Worm (Caenorhabditis elegans): Measurements from ENCODE around the gene Y81G3A.6.
"Not testable (repeated sequence)": the region's sequence is repeated elsewhere in the genome, so short reads cannot be mapped to it uniquely, and the experiment has no call there.

Gene Y81G3A.6

DNA sequence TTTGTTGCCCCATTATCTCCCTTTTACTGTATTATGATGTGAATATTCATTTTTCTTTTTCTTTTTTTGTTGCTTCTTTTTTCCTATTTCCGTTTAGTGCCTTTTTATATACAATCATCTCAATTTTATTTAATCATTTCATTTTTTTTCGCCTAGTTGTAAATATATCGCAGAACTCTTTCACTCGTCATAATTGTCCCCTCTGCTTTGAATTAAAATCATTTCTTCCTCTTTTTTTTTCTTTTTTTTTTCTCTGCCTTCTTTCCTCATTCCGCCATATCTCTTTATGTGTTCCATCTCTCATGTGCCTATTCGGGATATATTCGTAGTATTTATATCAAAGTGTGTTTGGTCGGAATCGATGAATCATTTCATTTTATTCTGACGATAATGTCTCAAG, 8.8 kb upstream of the Y81G3A.6 start, which contains the start of gene Y81G3A.4:
Gene Y81G3A.4, plus strand, starts transcription at position 301 of the 400 bp plus-strand sequence.
- no peak for TF ChIP-seq T22C8.4 (GFP tag; IDR thresholded peaks at IDR 0.05)
- TF ChIP-seq ztf-29 (GFP tag; IDR thresholded peaks at IDR 0.05): no peak
- TF ChIP-seq med-1 (GFP tag; optimal IDR thresholded peaks at IDR 0.05; ENCODE audit: insufficient read depth): no peak
- TF ChIP-seq klf-2 (GFP tag; conservative IDR thresholded peaks at IDR 0.05): no peak
- no peak for TF ChIP-seq cog-1 (tag; optimal IDR thresholded peaks at IDR 0.05)
- no peak for TF ChIP-seq ztf-23 (GFP tag; IDR thresholded peaks at IDR 0.05)
- no peak for TF ChIP-seq flt-1 (GFP tag; IDR thresholded peaks at IDR 0.05)
- TF ChIP-seq tab-1 (GFP tag; IDR thresholded peaks at IDR 0.05): no peak
- no peak for TF ChIP-seq ref-1 (GFP tag; conservative IDR thresholded peaks at IDR 0.05)

- TF ChIP-seq med-1 (GFP tag; optimal IDR thresholded peaks at IDR 0.05; ENCODE audit: insufficient read depth) (no peak), klf-2 (GFP tag; conservative IDR thresholded peaks at IDR 0.05) (no peak), tab-1 (GFP tag; IDR thresholded peaks at IDR 0.05) (no peak), ztf-29 (GFP tag; IDR thresholded peaks at IDR 0.05) (no peak), flt-1 (GFP tag; IDR thresholded peaks at IDR 0.05) (no peak), T22C8.4 (GFP tag; IDR thresholded peaks at IDR 0.05) (no peak), cog-1 (tag; optimal IDR thresholded peaks at IDR 0.05) (no peak), ztf-23 (GFP tag; IDR thresholded peaks at IDR 0.05) (no peak)
These were observed 3.6 kb upstream of the Y81G3A.6 start for ce11 chrII:13085951-13086350.

- no peak for TF ChIP-seq T22C8.4 (GFP tag; IDR thresholded peaks at IDR 0.05)
- TF ChIP-seq cog-1 (tag; optimal IDR thresholded peaks at IDR 0.05): no peak
- no peak for TF ChIP-seq ztf-29 (GFP tag; IDR thresholded peaks at IDR 0.05)
- TF ChIP-seq ztf-23 (GFP tag; IDR thresholded peaks at IDR 0.05): no peak
- no peak for TF ChIP-seq ref-1 (GFP tag; conservative IDR thresholded peaks at IDR 0.05)
- no peak for TF ChIP-seq tab-1 (GFP tag; IDR thresholded peaks at IDR 0.05)
- no peak for TF ChIP-seq klf-2 (GFP tag; conservative IDR thresholded peaks at IDR 0.05)
- TF ChIP-seq flt-1 (GFP tag; IDR thresholded peaks at IDR 0.05): no peak
- no peak for TF ChIP-seq med-1 (GFP tag; optimal IDR thresholded peaks at IDR 0.05; ENCODE audit: insufficient read depth)
These were observed 1.5 kb upstream of the Y81G3A.6 start, which contains the start of the genes Y81G3A.1 and gcn-2 for ce11 chrII:13083752-13084214. Gene Y81G3A.1, minus strand, starts transcription at chrII:13083926. Gene gcn-2, plus strand, starts transcription at chrII:13084164.

- TF ChIP-seq ref-1 (GFP tag; conservative IDR thresholded peaks at IDR 0.05); ztf-29 (GFP tag; IDR thresholded peaks at IDR 0.05); ztf-23 (GFP tag; IDR thresholded peaks at IDR 0.05): not testable (repeated sequence)
These were observed 1.7 kb downstream of the Y81G3A.6 start, which contains the start of gene Y81G3A.2 for ce11 chrII:13080607-13081006. Gene Y81G3A.2, plus strand, starts transcription at chrII:13080907.

DNA sequence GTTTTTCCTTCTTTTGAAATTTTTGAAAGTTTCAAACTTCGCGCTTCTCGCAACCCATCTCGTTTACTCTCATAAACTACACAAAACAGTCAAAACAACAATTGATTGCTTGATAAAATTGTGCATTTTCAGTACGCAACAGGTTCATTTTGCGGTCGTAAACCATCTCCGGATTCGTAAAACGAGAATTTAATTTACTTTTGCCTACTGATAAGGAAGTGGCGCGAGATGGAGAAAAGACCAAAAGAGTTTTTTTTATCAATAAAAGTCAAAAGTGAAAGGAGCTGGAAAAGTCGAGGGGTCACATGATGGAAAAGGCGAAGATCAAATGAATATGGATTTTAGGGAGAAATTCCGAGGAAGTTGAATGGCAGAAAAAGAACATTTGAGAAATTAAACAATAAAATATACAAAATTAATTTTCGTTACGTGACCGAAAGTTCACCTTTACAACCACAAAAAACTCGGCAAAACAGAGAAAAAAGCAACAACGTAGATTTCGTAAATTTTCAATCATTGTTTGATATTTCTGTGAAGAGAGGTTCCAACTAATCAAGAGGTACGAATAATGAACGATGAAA, 3.4 kb downstream of the Y81G3A.6 start, which contains the start of gene F42G4.6:
Gene F42G4.6, plus strand, starts transcription at position 531 of the 581 bp plus-strand sequence.
- TF ChIP-seq cog-1 (tag; optimal IDR thresholded peaks at IDR 0.05) (no peak), ref-1 (GFP tag; conservative IDR thresholded peaks at IDR 0.05) (no peak), tab-1 (GFP tag; IDR thresholded peaks at IDR 0.05) (no peak), med-1 (GFP tag; optimal IDR thresholded peaks at IDR 0.05; ENCODE audit: insufficient read depth) (no peak), flt-1 (GFP tag; IDR thresholded peaks at IDR 0.05) (no peak), klf-2 (GFP tag; conservative IDR thresholded peaks at IDR 0.05) (no peak)

DNA sequence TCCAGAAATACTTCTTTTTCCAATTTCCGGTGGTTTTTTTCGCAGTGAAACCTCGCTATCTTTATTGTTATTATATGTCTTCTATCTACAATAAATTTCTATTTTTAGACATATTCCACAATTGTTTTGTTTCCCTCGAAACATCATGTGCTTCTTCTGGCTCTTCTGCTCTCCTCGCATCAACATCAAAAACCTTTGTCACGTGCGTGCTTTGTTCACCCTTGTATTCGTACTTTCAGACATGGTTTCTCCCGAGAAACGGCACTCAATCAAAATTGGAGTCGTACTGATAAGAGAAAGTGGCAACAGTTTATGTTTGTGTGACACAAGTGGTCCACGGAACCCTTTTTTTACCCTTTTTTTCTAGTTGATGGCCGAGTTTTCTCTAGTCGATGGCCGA, 4.6 kb downstream of the Y81G3A.6 start:
- TF ChIP-seq flt-1 (GFP tag; IDR thresholded peaks at IDR 0.05) (no peak), T22C8.4 (GFP tag; IDR thresholded peaks at IDR 0.05) (no peak), ref-1 (GFP tag; conservative IDR thresholded peaks at IDR 0.05) (no peak), ztf-29 (GFP tag; IDR thresholded peaks at IDR 0.05) (no peak), ztf-23 (GFP tag; IDR thresholded peaks at IDR 0.05) (no peak), cog-1 (tag; optimal IDR thresholded peaks at IDR 0.05) (no peak), klf-2 (GFP tag; conservative IDR thresholded peaks at IDR 0.05) (no peak), tab-1 (GFP tag; IDR thresholded peaks at IDR 0.05) (no peak), med-1 (GFP tag; optimal IDR thresholded peaks at IDR 0.05; ENCODE audit: insufficient read depth) (no peak)

DNA sequence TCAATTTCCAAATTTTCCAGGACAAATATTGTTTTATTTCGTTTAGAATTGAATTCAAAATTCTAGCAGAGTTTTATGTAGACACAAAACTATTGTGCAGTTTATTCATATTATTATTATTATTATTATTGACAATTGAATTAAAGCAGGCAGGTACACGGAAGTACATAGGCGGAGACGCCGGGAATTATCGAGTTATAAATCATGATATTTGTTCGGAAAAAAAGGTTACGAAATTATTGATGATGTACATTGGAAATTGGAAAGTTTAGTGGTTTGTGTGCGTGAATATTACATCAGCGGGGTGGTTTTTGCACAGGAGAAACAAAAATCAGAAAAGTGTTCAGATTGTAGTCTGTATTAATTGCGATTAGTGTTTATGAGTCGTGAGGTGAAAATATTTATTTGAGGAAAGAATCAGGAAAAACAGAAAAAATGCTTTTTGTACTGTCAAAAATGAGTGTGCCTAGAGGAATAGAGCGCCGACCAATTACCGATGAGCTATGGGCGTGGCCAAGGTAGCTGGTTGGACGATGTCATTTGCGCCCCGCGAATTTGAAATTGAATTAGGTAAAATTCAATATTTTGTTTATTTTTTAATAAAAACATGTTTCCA, 5.9 kb downstream of the Y81G3A.6 start:
- TF ChIP-seq T22C8.4 (GFP tag; IDR thresholded peaks at IDR 0.05) (no peak), med-1 (GFP tag; optimal IDR thresholded peaks at IDR 0.05; ENCODE audit: insufficient read depth) (no peak), ref-1 (GFP tag; conservative IDR thresholded peaks at IDR 0.05) (no peak)

ce11 chrII:13073742-13074141, 8.6 kb downstream of the Y81G3A.6 start:
- no peak for TF ChIP-seq klf-2 (GFP tag; conservative IDR thresholded peaks at IDR 0.05)
- TF ChIP-seq med-1 (GFP tag; optimal IDR thresholded peaks at IDR 0.05; ENCODE audit: insufficient read depth): no peak
- TF ChIP-seq ref-1 (GFP tag; conservative IDR thresholded peaks at IDR 0.05): no peak
- no peak for TF ChIP-seq cog-1 (tag; optimal IDR thresholded peaks at IDR 0.05)
- no peak for TF ChIP-seq ztf-29 (GFP tag; IDR thresholded peaks at IDR 0.05)
- no peak for TF ChIP-seq tab-1 (GFP tag; IDR thresholded peaks at IDR 0.05)
- no peak for TF ChIP-seq T22C8.4 (GFP tag; IDR thresholded peaks at IDR 0.05)
- no peak for TF ChIP-seq ztf-23 (GFP tag; IDR thresholded peaks at IDR 0.05)
- no peak for TF ChIP-seq flt-1 (GFP tag; IDR thresholded peaks at IDR 0.05)

DNA sequence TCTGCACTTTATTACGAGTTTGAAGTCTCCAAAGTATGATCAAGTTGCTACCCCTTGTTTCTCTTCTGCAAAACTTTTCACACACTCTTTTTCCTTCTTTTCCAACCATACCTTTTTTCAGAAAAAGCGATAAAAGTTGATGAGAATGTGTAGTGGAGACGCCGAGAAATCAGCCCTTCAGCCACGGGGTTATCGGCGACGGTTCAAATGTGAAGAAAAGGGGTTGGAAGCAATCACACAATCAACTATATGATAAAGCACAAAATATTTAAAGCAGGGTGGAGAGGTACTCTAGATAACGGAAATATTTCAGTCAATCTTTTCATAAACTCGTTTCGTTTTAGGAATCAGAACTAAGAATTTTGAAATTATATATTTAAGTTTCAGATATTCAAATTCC, 9.2 kb downstream of the Y81G3A.6 start, which contains the start of gene F42G4.5:
Gene F42G4.5, plus strand, starts transcription at position 379 of the 400 bp plus-strand sequence.
- TF ChIP-seq ztf-23 (GFP tag; IDR thresholded peaks at IDR 0.05) (no peak), ref-1 (GFP tag; conservative IDR thresholded peaks at IDR 0.05) (no peak), ztf-29 (GFP tag; IDR thresholded peaks at IDR 0.05) (no peak), klf-2 (GFP tag; conservative IDR thresholded peaks at IDR 0.05) (no peak), T22C8.4 (GFP tag; IDR thresholded peaks at IDR 0.05) (no peak)

All from whole organism, midembryonic.